Worm (Caenorhabditis elegans) whole organism, young adult: ENCODE data around the gene C41H7.9.
A peak's percentile ranks its signal among the peaks of the same experiment; 100 is the strongest.

Source experiments
- C17E4.6 ChIP-seq: fragments of 200-800 bp; sonication (Bioruptor generic); IDR thresholded peaks from 2 replicates; pipeline ENCODE4 v1.3.6; 2022; ENCODE audit warnings: missing genetic modification reagents, missing genetic modification characterization, missing compliant biosample characterization
- F33H1.4 ChIP-seq: fragments of 200-800 bp; sonication (Bioruptor generic); IDR thresholded peaks from 2 replicates; pipeline ENCODE4 v1.3.6; 2022; ENCODE audit warnings: missing genetic modification reagents, missing genetic modification characterization, missing compliant biosample characterization
- F39B2.1 ChIP-seq: fragments of 200-800 bp; sonication (Bioruptor generic); IDR thresholded peaks from 2 replicates; pipeline ENCODE4 v1.3.6; 2022; ENCODE audit warnings: missing genetic modification reagents, missing genetic modification characterization, missing compliant biosample characterization
- F57A8.1 ChIP-seq: fragments of 200-800 bp; sonication (Bioruptor generic); optimal IDR thresholded peaks from 2 replicates; lab custom pipeline; 2018; ENCODE audit warnings: mild to moderate bottlenecking, missing genetic modification characterization, moderate library complexity, missing compliant biosample characterization
- Y56A3A.18 ChIP-seq: fragments of 200-800 bp; sonication (Bioruptor generic); IDR thresholded peaks from 2 replicates; pipeline ENCODE4 v1.3.6; 2022; ENCODE audit warnings: missing genetic modification reagents, missing genetic modification characterization, missing compliant biosample characterization
- Y67H2A.10 ChIP-seq: fragments of 200-800 bp; sonication (Bioruptor generic); conservative IDR thresholded peaks from 2 replicates; pipeline ENCODE4 v1.3.6; 2022; ENCODE audit warnings: missing genetic modification reagents, missing genetic modification characterization, missing compliant biosample characterization
- cebp-2 ChIP-seq: fragments of 200-800 bp; sonication (Bioruptor generic); IDR thresholded peaks from 2 replicates; pipeline ENCODE4 v1.3.6; 2022; ENCODE audit warnings: missing genetic modification characterization, missing compliant biosample characterization
- ceh-40 ChIP-seq: fragments of 200-800 bp; sonication (Bioruptor generic); IDR thresholded peaks from 2 replicates; pipeline ENCODE4 v1.3.6; 2022; ENCODE audit warnings: missing genetic modification characterization, missing compliant biosample characterization
- ceh-91 ChIP-seq: fragments of 200-800 bp; sonication (Bioruptor generic); IDR thresholded peaks from 2 replicates; pipeline ENCODE4 v1.3.6; 2022; ENCODE audit warnings: missing genetic modification reagents, missing genetic modification characterization, missing compliant biosample characterization
- chd-7 ChIP-seq: sonication (generic microtip); optimal IDR thresholded peaks from 2 replicates; lab custom pipeline; 2016; ENCODE audit warnings: mild to moderate bottlenecking, missing genetic modification characterization, moderate library complexity, missing compliant biosample characterization
- egl-18 ChIP-seq: fragments of 200-800 bp; sonication (Bioruptor generic); IDR thresholded peaks from 2 replicates; pipeline ENCODE4 v1.3.6; 2022; ENCODE audit warnings: missing genetic modification reagents, missing genetic modification characterization, missing compliant biosample characterization
- egrh-3 ChIP-seq: fragments of 200-800 bp; sonication (Bioruptor generic); IDR thresholded peaks from 2 replicates; pipeline ENCODE4 v1.3.6; 2022; ENCODE audit warnings: missing genetic modification reagents, missing genetic modification characterization, missing compliant biosample characterization
- fkh-3 ChIP-seq: sonication (generic microtip); optimal IDR thresholded peaks from 2 replicates; lab custom pipeline; 2016; ENCODE audit warnings: mild to moderate bottlenecking, missing genetic modification characterization, missing compliant biosample characterization
- hmg-1.2 ChIP-seq: fragments of 200-800 bp; sonication (Bioruptor generic); IDR thresholded peaks from 2 replicates; pipeline ENCODE4 v1.3.6; 2022; ENCODE audit warnings: missing genetic modification reagents, missing genetic modification characterization, missing compliant biosample characterization
- hsf-1 ChIP-seq: fragments of 200-800 bp; sonication (Bioruptor generic); IDR thresholded peaks from 2 replicates; pipeline ENCODE4 v1.3.6; 2022; ENCODE audit warnings: missing genetic modification reagents, missing genetic modification characterization, missing compliant biosample characterization
- lsl-1 ChIP-seq: fragments of 200-800 bp; sonication (Bioruptor generic); optimal IDR thresholded peaks from 2 replicates; lab custom pipeline; 2018; ENCODE audit warnings: mild to moderate bottlenecking, missing genetic modification characterization, moderate library complexity, missing compliant biosample characterization
- madf-6 ChIP-seq: fragments of 200-800 bp; sonication (Bioruptor generic); IDR thresholded peaks from 2 replicates; pipeline ENCODE4 v1.3.6; 2022; ENCODE audit warnings: missing genetic modification reagents, missing genetic modification characterization, missing compliant biosample characterization
- madf-8 ChIP-seq: fragments of 200-800 bp; sonication (Bioruptor generic); conservative IDR thresholded peaks from 2 replicates; pipeline ENCODE4 v1.3.6; 2022; ENCODE audit warnings: missing genetic modification reagents, missing genetic modification characterization, missing compliant biosample characterization
- mxl-1 ChIP-seq: sonication (generic microtip); optimal IDR thresholded peaks from 2 replicates; lab custom pipeline; 2016; ENCODE audit warnings: missing genetic modification characterization, missing compliant biosample characterization
- nfya-1 ChIP-seq: sonication (generic microtip); optimal IDR thresholded peaks from 2 replicates; lab custom pipeline; 2017; ENCODE audit warnings: antibody characterized with exemption, missing compliant biosample characterization, missing genetic modification characterization, borderline replicate concordance; ENCODE audit not compliant: insufficient read depth
- nfyb-1 ChIP-seq: fragments of 200-800 bp; sonication (Bioruptor generic); IDR thresholded peaks from 2 replicates; pipeline ENCODE4 v1.3.6; 2022; ENCODE audit warnings: missing genetic modification reagents, missing genetic modification characterization, missing compliant biosample characterization
- nhr-80 ChIP-seq: sonication (generic microtip); optimal IDR thresholded peaks from 2 replicates; lab custom pipeline; 2016; ENCODE audit warnings: missing genetic modification characterization, missing compliant biosample characterization
- nhr-90 ChIP-seq: sonication (generic microtip); optimal IDR thresholded peaks from 2 replicates; lab custom pipeline; 2016; ENCODE audit warnings: missing genotype, mild to moderate bottlenecking, missing genetic modification characterization, missing compliant biosample characterization
- pha-4 ChIP-seq: fragments of 150-350 bp; sonication (generic microtip); optimal IDR thresholded peaks from 2 replicates; lab custom pipeline; 2014; ENCODE audit warnings: missing biosample characterization, missing genetic modification reagents, missing genetic modification characterization
- rec-8 ChIP-seq, 2 experiments: sonication (generic microtip); optimal IDR thresholded peaks; 2 replicates each; lab custom pipeline; 2016; ENCODE audit warnings: mild to moderate bottlenecking in 2 of 2, missing genetic modification characterization in 2 of 2, missing genetic modification reagents in 2 of 2, missing genotype in 2 of 2, missing biosample characterization in 1 of 2, missing compliant biosample characterization in 1 of 2, moderate library complexity in 1 of 2
- rpc-1 ChIP-seq, 2 experiments: fragments of 150-350 bp in 1 of 2; sonication (generic microtip) in 1 of 2; optimal IDR thresholded peaks; 2 replicates each; lab custom pipeline; 2014 to 2018; ENCODE audit warnings: missing biosample characterization in 1 of 2, missing genetic modification characterization in 1 of 2, missing genetic modification reagents in 1 of 2, missing genotype in 1 of 2
- snpc-4 ChIP-seq, 5 experiments: fragments of 150-350 bp in 1 of 5; sonication (generic microtip) in 4 of 5; optimal IDR thresholded peaks; 2 replicates each; lab custom pipeline; 2014 to 2018; ENCODE audit warnings: missing genetic modification characterization in 5 of 5, missing biosample characterization in 3 of 5, antibody characterized with exemption in 2 of 5, mild to moderate bottlenecking in 2 of 5, missing compliant biosample characterization in 2 of 5, missing genotype in 2 of 5, moderate library complexity in 2 of 5, missing genetic modification reagents in 1 of 5
- somi-1 ChIP-seq: fragments of 200-800 bp; sonication (Bioruptor generic); optimal IDR thresholded peaks from 2 replicates; lab custom pipeline; 2018; ENCODE audit warnings: mild to moderate bottlenecking, missing genetic modification characterization, missing compliant biosample characterization
- tlf-1 ChIP-seq: fragments of 200-800 bp; sonication (Bioruptor generic); optimal IDR thresholded peaks from 2 replicates; lab custom pipeline; 2018; ENCODE audit warnings: mild to moderate bottlenecking, missing genetic modification characterization, missing compliant biosample characterization
- ztf-22 ChIP-seq: fragments of 200-800 bp; sonication (Bioruptor generic); optimal IDR thresholded peaks from 2 replicates; lab custom pipeline; 2018; ENCODE audit warnings: mild to moderate bottlenecking, missing genetic modification characterization, moderate library complexity, missing compliant biosample characterization
- ztf-25 ChIP-seq: fragments of 200-800 bp; sonication (Bioruptor generic); IDR thresholded peaks from 2 replicates; pipeline ENCODE4 v1.3.6; 2022; ENCODE audit warnings: missing genetic modification reagents, missing genetic modification characterization, missing compliant biosample characterization

C41H7.9 gene

DNA sequence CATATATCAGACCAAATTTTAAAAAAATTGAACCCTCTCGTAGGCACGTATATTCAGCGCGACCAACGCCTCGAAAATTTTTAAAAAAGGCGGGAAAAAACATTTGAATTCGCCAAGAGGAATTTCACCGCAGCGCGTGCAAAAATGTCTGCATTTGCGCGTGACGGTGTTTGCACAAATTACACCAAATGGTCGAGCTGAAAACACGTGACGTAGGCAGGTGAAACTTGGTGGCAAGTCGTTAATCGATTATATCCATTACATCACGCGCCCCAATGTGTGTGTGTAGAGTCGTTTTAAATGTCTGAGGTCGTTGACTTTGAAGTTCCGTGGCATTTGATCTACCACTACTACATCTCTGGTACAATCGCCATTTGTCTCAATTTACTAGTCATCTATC lies 38.7 kb upstream of the C41H7.9 start, which contains the start of gene sri-31 (continued):
- TF ChIP-seq ztf-22 (GFP tag; lab: Kevin White, UChicago) (no peak), rec-8 (tag; optimal IDR thresholded peaks at IDR 0.05; lab: Kevin White, UChicago) (no peak), snpc-4 (GFP tag; optimal IDR thresholded peaks at IDR 0.05; lab: Kevin White, UChicago) (no peak), snpc-4 (tag; optimal IDR thresholded peaks at IDR 0.05; lab: Kevin White, UChicago) (no peak), chd-7 (tag; lab: Kevin White, UChicago) (no peak)

DNA sequence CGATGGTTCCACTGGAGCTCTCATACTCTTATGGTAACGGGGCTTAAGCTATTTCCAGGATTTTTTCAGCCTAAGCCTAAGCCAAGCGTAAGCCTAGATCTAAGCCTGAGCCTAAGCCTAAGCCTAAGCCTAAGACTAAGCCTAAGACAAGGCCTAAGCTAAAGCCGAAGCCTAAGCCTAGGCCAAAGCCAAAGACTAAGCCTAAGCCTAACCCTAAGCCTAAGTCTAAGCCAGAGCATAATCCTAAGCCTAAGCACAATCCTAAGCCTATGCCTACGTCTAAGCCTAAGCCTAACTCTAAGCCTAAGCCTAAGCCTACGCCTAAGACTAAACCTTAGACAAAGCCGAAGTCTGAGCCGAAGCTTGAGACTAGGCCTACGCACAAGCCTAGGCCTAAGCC lies 37.0 kb upstream of the C41H7.9 start:
- TF ChIP-seq ceh-91 (GFP tag; lab: Robert Waterston, UW) (no peak), hmg-1.2 (GFP tag; lab: Robert Waterston, UW) (no peak), hsf-1 (GFP tag; lab: Robert Waterston, UW) (0 out of 2 replicates have a peak, but pooled peaks have one; percentile 39), madf-6 (GFP tag; lab: Robert Waterston, UW) (peak; percentile 24; the same call in 1 of the 2 replicates), C17E4.6 (GFP tag; lab: Robert Waterston, UW) (no peak), F33H1.4 (GFP tag; lab: Robert Waterston, UW) (no peak), egrh-3 (GFP tag; lab: Robert Waterston, UW) (no peak)
- TF ChIP-seq, all 124 proteins: peak for 2

DNA sequence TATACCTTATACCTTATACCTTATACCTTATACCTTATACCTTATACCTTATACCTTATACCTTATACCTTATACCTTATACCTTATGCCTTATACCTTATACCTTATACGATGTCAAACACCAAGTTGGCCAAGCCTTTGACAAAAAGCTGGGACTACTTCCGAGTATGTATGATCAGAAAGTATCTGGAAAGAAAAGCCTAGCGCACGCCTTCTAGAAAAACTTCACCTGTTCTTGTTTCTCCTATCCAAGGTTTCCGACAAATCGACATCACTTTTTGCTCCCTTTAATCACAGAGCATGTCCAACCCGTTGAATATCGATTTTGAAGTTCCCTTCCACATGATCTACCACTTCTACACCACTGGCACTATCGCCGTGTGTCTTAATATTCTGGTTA lies 36.3 kb upstream of the C41H7.9 start, which contains the start of gene sri-28:
TSS of gene sri-28 (plus strand) at position 301 of the 400 bp plus-strand sequence.
- TF ChIP-seq fkh-3 (tag; lab: Kevin White, UChicago) (no peak), F57A8.1 (GFP tag; lab: Kevin White, UChicago) (no peak), pha-4 (no peak), F39B2.1 (GFP tag; lab: Robert Waterston, UW) (no peak), nfya-1 (tag; lab: Kevin White, UChicago) (no peak), mxl-1 (tag; lab: Kevin White, UChicago) (no peak), snpc-4 (GFP tag; optimal IDR thresholded peaks at IDR 0.05; lab: Kevin White, UChicago) (no peak), snpc-4 (tag; optimal IDR thresholded peaks at IDR 0.05; lab: Kevin White, UChicago) (no peak), cebp-2 (GFP tag; lab: Robert Waterston, UW) (no peak), madf-6 (GFP tag; lab: Robert Waterston, UW) (no peak), rec-8 (tag; optimal IDR thresholded peaks at IDR 0.05; lab: Kevin White, UChicago) (no peak), somi-1 (GFP tag; lab: Kevin White, UChicago) (no peak), ceh-40 (GFP tag; lab: Robert Waterston, UW) (no peak), tlf-1 (GFP tag; lab: Kevin White, UChicago) (no peak), egl-18 (GFP tag; lab: Robert Waterston, UW) (no peak)

DNA sequence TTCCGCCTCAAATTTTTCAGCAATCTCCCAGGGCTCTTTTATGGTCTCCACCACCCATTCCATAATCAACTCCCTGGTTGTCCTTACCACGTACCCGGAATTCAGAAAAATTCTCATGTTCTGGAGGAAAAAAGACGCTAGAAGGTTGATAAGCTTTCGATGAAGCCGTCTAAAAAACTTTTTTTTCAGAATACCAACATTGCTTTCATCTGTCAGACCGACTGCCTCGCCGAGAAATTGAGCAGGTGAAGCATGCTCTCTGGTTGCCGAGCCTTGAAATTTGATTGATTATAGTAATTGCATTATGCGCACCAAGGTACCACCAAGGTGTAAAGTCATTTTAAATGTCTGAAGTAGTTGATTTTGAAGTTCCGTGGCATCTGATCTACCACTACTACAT lies 33.8 kb upstream of the C41H7.9 start, which contains the start of gene sri-30:
TSS of gene sri-30 (plus strand) at position 301 of the 400 bp plus-strand sequence.
- TF ChIP-seq ztf-25 (GFP tag; lab: Robert Waterston, UW) (no peak), Y56A3A.18 (no peak), fkh-3 (tag; lab: Kevin White, UChicago) (no peak), madf-8 (GFP tag; lab: Robert Waterston, UW) (no peak), nhr-80 (tag; lab: Kevin White, UChicago) (no peak), Y67H2A.10 (GFP tag; lab: Robert Waterston, UW) (no peak), nhr-90 (tag; lab: Kevin White, UChicago) (no peak), rpc-1 (optimal IDR thresholded peaks at IDR 0.05; lab: Kevin White, UChicago) (no peak), rpc-1 (tag; optimal IDR thresholded peaks at IDR 0.05; lab: Kevin White, UChicago) (no peak), cebp-2 (GFP tag; lab: Robert Waterston, UW) (no peak), nfyb-1 (GFP tag; lab: Robert Waterston, UW) (no peak), lsl-1 (GFP tag; lab: Kevin White, UChicago) (no peak)
- TF ChIP-seq, all 124 proteins: peak for 0
